Worm (Caenorhabditis elegans) whole organism, late embryonic: Measurements from ENCODE around the gene cest-2.2.
"Not testable (repeated sequence)": the region's sequence is repeated elsewhere in the genome, so short reads cannot be mapped to it uniquely, and the experiment has no call there.

Experiments
- K02D7.2 ChIP-seq: sonication (generic microtip); optimal IDR thresholded peaks from 2 replicates; lab custom pipeline; 2017; ENCODE audit warnings: mild to moderate bottlenecking, missing genetic modification characterization, missing compliant biosample characterization
- ahr-1 ChIP-seq: sonication (generic microtip); optimal IDR thresholded peaks from 2 replicates; lab custom pipeline; 2016; ENCODE audit warnings: missing genetic modification characterization, missing compliant biosample characterization
- ama-1 ChIP-seq: fragments of 150-350 bp; optimal IDR thresholded peaks from 2 replicates; lab custom pipeline; 2014
- ceh-18 ChIP-seq: sonication (generic microtip); optimal IDR thresholded peaks from 2 replicates; lab custom pipeline; 2016; ENCODE audit warnings: missing genetic modification characterization, missing compliant biosample characterization
- ceh-24 ChIP-seq: sonication (generic microtip); optimal IDR thresholded peaks from 2 replicates; lab custom pipeline; 2016; ENCODE audit warnings: mild to moderate bottlenecking, missing genetic modification characterization, missing compliant biosample characterization
- ceh-30 ChIP-seq: fragments of 150-350 bp; optimal IDR thresholded peaks from 2 replicates; lab custom pipeline; 2014; ENCODE audit warnings: missing biosample characterization, missing genetic modification characterization
- ceh-31 ChIP-seq: sonication (generic microtip); optimal IDR thresholded peaks from 2 replicates; lab custom pipeline; 2016; ENCODE audit warnings: missing genetic modification characterization, missing compliant biosample characterization
- ceh-48 ChIP-seq: sonication (generic microtip); optimal IDR thresholded peaks from 2 replicates; lab custom pipeline; 2016; ENCODE audit warnings: missing genetic modification characterization, inconsistent platforms, missing compliant biosample characterization
- ceh-6 ChIP-seq: fragments of 200-800 bp; sonication (Bioruptor generic); optimal IDR thresholded peaks from 2 replicates; lab custom pipeline; 2018; ENCODE audit warnings: mild to moderate bottlenecking, missing genetic modification characterization, missing compliant biosample characterization
- che-1 ChIP-seq: sonication (generic microtip); optimal IDR thresholded peaks from 2 replicates; lab custom pipeline; 2016; ENCODE audit warnings: mild to moderate bottlenecking, missing genetic modification characterization, missing compliant biosample characterization
- dmd-4 ChIP-seq: sonication (generic microtip); optimal IDR thresholded peaks from 2 replicates; lab custom pipeline; 2016; ENCODE audit warnings: borderline replicate concordance, missing genetic modification characterization, missing compliant biosample characterization
- elt-2 ChIP-seq: sonication (generic microtip); optimal IDR thresholded peaks from 2 replicates; lab custom pipeline; 2016; ENCODE audit warnings: missing genetic modification reagents, missing genetic modification characterization, missing compliant biosample characterization
- elt-4 ChIP-seq: sonication (generic microtip); optimal IDR thresholded peaks from 2 replicates; lab custom pipeline; 2016; ENCODE audit warnings: missing genetic modification characterization, missing compliant biosample characterization
- ets-4 ChIP-seq: sonication (generic microtip); optimal IDR thresholded peaks from 2 replicates; lab custom pipeline; 2016; ENCODE audit warnings: missing genetic modification characterization, missing compliant biosample characterization
- eyg-1 ChIP-seq: sonication (generic microtip); optimal IDR thresholded peaks from 2 replicates; lab custom pipeline; 2016; ENCODE audit warnings: missing genotype, missing genetic modification characterization, missing compliant biosample characterization
- gmeb-2 ChIP-seq: sonication (generic microtip); optimal IDR thresholded peaks from 2 replicates; lab custom pipeline; 2016; ENCODE audit warnings: missing genetic modification characterization, inconsistent platforms, missing compliant biosample characterization
- hlh-13 ChIP-seq: fragments of 200-800 bp; sonication (Bioruptor generic); optimal IDR thresholded peaks from 2 replicates; lab custom pipeline; 2018; ENCODE audit warnings: mild to moderate bottlenecking, missing genetic modification characterization, missing compliant biosample characterization
- hlh-30 ChIP-seq: sonication (generic microtip); optimal IDR thresholded peaks from 2 replicates; lab custom pipeline; 2017; ENCODE audit warnings: antibody characterized with exemption, missing genetic modification characterization, missing compliant biosample characterization; ENCODE audit not compliant: insufficient read depth
- hlh-8 ChIP-seq: sonication (generic microtip); optimal IDR thresholded peaks from 2 replicates; lab custom pipeline; 2016; ENCODE audit warnings: missing genotype, missing genetic modification characterization, missing compliant biosample characterization
- lim-6 ChIP-seq: sonication (generic microtip); optimal IDR thresholded peaks from 2 replicates; lab custom pipeline; 2016; ENCODE audit warnings: missing genetic modification characterization, missing compliant biosample characterization
- madf-2 ChIP-seq: sonication (generic microtip); optimal IDR thresholded peaks from 2 replicates; lab custom pipeline; 2017; ENCODE audit warnings: missing genetic modification characterization, missing compliant biosample characterization
- nhr-232 ChIP-seq: sonication (generic microtip); optimal IDR thresholded peaks from 2 replicates; lab custom pipeline; 2016; ENCODE audit warnings: missing genetic modification characterization, missing compliant biosample characterization
- odd-2 ChIP-seq: sonication (generic microtip); optimal IDR thresholded peaks from 2 replicates; lab custom pipeline; 2017; ENCODE audit warnings: antibody characterized with exemption, mild to moderate bottlenecking, missing genetic modification characterization, missing compliant biosample characterization
- pag-3 ChIP-seq: sonication (generic microtip); optimal IDR thresholded peaks from 2 replicates; lab custom pipeline; 2016; ENCODE audit warnings: missing compliant biosample characterization, missing genetic modification characterization, borderline replicate concordance
- pros-1 ChIP-seq: fragments of 150-350 bp; optimal IDR thresholded peaks from 2 replicates; lab custom pipeline; 2014; ENCODE audit warnings: missing biosample characterization, missing genetic modification reagents, missing genetic modification characterization
- ref-2 ChIP-seq: sonication (generic microtip); optimal IDR thresholded peaks from 2 replicates; lab custom pipeline; 2016; ENCODE audit warnings: missing genetic modification characterization, missing compliant biosample characterization
- rnt-1 ChIP-seq: sonication (generic microtip); optimal IDR thresholded peaks from 2 replicates; lab custom pipeline; 2016; ENCODE audit warnings: missing genetic modification characterization, missing compliant biosample characterization
- sox-2 ChIP-seq: fragments of 200-800 bp; sonication (Bioruptor generic); IDR thresholded peaks from 2 replicates; pipeline ENCODE4 v1.3.6; 2022; ENCODE audit warnings: missing genetic modification reagents, missing genetic modification characterization, missing compliant biosample characterization
- sox-4 ChIP-seq: sonication (generic microtip); optimal IDR thresholded peaks from 2 replicates; lab custom pipeline; 2017; ENCODE audit warnings: mild to moderate bottlenecking, missing genetic modification characterization, inconsistent platforms, missing compliant biosample characterization
- tbx-7 ChIP-seq: sonication (generic microtip); optimal IDR thresholded peaks from 2 replicates; lab custom pipeline; 2016; ENCODE audit warnings: missing genotype, missing genetic modification characterization, missing compliant biosample characterization
- ttx-3 ChIP-seq: sonication (generic microtip); optimal IDR thresholded peaks from 2 replicates; lab custom pipeline; 2016; ENCODE audit warnings: missing genetic modification reagents, missing genetic modification characterization, missing compliant biosample characterization
- unc-3 ChIP-seq, 2 experiments: fragments of 200-800 bp in 1 of 2; sonication (Bioruptor generic) in 1 of 2; sonication (generic microtip) in 1 of 2; conservative IDR thresholded peaks in 1 of 2; optimal IDR thresholded peaks in 1 of 2; 2 replicates each; pipeline versions ENCODE4 v1.3.6 to Lab custom; 2016 to 2022; ENCODE audit warnings: missing compliant biosample characterization in 2 of 2, missing genetic modification characterization in 2 of 2, missing genetic modification reagents in 1 of 2
- unc-86 ChIP-seq: sonication (generic microtip); optimal IDR thresholded peaks from 2 replicates; lab custom pipeline; 2016; ENCODE audit warnings: missing genetic modification characterization, missing compliant biosample characterization

The cest-2.2 gene

DNA sequence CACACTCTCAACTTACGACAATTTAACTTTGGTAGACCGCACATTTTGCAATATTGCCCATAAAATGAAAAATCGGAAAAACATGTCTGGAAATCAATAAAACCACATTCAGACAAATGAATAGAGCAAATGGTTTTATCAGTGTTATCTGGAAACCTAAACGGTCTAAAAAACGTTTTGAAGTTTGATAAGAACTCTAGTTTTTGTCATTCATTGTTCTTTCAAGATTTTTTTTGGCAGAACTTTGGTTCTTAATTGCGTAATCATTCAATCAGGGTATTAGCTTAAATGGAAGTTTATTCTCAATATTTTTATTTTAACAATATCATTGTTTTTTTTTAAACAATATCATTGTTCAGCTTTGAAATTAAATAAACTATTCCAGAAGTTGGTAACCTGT is at the start of gene cest-2.2:
Gene cest-2.2, minus strand, starts transcription at position 140 of the 400 bp plus-strand sequence.
- TF ChIP-seq rnt-1 (tag; lab: Kevin White, UChicago) (no peak), elt-2 (tag; lab: Kevin White, UChicago) (peak; percentile 55)

- TF ChIP-seq pros-1 (tag; lab: Kevin White, UChicago) (no peak), ets-4 (tag; lab: Kevin White, UChicago) (no peak)
- TF ChIP-seq, all 69 proteins: peak for 0
Measured at ce11 chrV:14223141-14223540, 48.0 kb upstream of the cest-2.2 start.

DNA sequence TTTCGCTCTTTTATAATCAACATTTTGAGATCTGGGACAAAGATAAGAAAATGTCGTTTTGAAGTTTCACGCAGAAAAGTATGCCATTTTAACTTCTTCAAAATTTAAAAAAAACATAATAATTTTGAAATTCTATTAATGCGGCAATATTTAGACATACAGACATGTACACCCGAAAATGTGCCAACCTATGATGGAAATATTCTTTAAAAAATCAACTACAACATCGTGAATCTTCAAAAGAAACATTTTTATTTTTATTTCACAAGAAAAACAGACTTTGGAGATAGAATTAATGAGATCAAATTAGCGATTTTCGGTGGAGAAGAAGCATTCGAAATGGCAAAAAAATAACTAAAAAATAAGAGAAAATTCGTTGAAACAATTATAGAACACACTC is 40.0 kb upstream of the cest-2.2 start, which contains the start of gene T16A9.5:
Gene T16A9.5, minus strand, starts transcription at position 101 of the 400 bp plus-strand sequence.
- TF ChIP-seq ref-2 (tag; lab: Kevin White, UChicago) (no peak), hlh-8 (tag; lab: Kevin White, UChicago) (no peak), pros-1 (tag; lab: Kevin White, UChicago) (no peak), nhr-232 (no peak), sox-4 (tag; lab: Kevin White, UChicago) (no peak), gmeb-2 (tag; lab: Kevin White, UChicago) (no peak), ceh-30 (tag; lab: Kevin White, UChicago) (no peak), ceh-31 (tag; lab: Kevin White, UChicago) (no peak), K02D7.2 (tag; lab: Kevin White, UChicago) (no peak), ceh-6 (GFP tag; lab: Kevin White, UChicago) (no peak), hlh-13 (GFP tag; lab: Kevin White, UChicago) (no peak), unc-3 (GFP tag; conservative IDR thresholded peaks at IDR 0.05; lab: Robert Waterston, UW) (no peak), unc-3 (tag; optimal IDR thresholded peaks at IDR 0.05; lab: Kevin White, UChicago) (no peak), ceh-48 (tag; lab: Kevin White, UChicago) (no peak), tbx-7 (tag; lab: Kevin White, UChicago) (no peak), ttx-3 (tag; lab: Kevin White, UChicago) (no peak), che-1 (tag; lab: Kevin White, UChicago) (no peak), dmd-4 (no peak)

ce11 chrV:14212813-14213212 is 37.7 kb upstream of the cest-2.2 start:
- TF ChIP-seq ama-1 (lab: Kevin White, UChicago) (no peak), hlh-30 (tag; lab: Kevin White, UChicago) (peak; percentile 25)

DNA sequence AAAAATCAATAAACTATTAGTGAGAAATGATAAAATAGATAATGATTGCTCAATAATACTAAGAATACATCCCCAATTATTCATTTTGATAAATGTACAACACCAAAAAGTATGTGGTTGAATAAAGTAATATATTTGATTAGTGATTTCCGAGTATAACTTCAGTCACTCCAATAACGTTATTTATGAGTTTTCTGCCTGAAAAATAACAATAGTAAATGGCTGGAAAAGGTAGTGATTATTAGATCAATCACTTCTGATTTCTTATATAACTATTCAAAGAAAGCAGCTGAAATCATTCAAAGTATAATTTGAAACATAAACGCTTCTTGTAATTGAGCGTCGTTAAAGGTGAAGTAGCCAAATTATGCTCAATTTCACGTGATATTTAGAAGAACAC is 35.6 kb upstream of the cest-2.2 start, which contains the start of gene str-230:
Gene str-230, minus strand, starts transcription at position 101 of the 400 bp plus-strand sequence.
- TF ChIP-seq eyg-1 (no peak), lim-6 (no peak), madf-2 (tag; lab: Kevin White, UChicago) (no peak), elt-4 (tag; lab: Kevin White, UChicago) (no peak), odd-2 (no peak), sox-2 (no peak), pag-3 (tag; lab: Kevin White, UChicago) (no peak), ceh-24 (tag; lab: Kevin White, UChicago) (no peak), rnt-1 (tag; lab: Kevin White, UChicago) (no peak), unc-86 (tag; lab: Kevin White, UChicago) (no peak), sox-4 (tag; lab: Kevin White, UChicago) (no peak), dmd-4 (no peak), hlh-30 (tag; lab: Kevin White, UChicago) (no peak), ceh-18 (no peak), ahr-1 (no peak)

DNA sequence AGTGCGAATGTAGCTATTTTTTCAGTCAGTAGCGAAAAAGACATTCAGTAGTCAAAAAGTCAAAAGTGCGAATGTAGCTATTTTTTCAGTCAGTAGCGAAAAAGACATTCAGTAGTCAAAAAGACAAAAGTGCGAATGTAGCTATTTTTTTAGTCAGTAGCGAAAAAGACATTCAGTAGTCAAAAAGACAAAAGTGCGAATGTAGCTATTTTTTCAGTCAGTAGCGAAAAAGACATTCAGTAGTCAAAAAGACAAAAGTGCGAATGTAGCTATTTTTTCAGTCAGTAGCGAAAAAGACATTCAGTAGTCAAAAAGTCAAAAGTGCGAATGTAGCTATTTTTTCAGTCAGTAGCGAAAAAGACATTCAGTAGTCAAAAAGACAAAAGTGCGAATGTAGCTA is 30.1 kb upstream of the cest-2.2 start, which contains the start of gene T16A9.3:
Gene T16A9.3, plus strand, starts transcription at position 301 of the 400 bp plus-strand sequence.
- TF ChIP-seq che-1 (tag; lab: Kevin White, UChicago); elt-2 (tag; lab: Kevin White, UChicago); sox-2: not testable (repeated sequence)
